Worm (Caenorhabditis elegans): Measurements from ENCODE around the gene cyp-35B1.

DNA sequence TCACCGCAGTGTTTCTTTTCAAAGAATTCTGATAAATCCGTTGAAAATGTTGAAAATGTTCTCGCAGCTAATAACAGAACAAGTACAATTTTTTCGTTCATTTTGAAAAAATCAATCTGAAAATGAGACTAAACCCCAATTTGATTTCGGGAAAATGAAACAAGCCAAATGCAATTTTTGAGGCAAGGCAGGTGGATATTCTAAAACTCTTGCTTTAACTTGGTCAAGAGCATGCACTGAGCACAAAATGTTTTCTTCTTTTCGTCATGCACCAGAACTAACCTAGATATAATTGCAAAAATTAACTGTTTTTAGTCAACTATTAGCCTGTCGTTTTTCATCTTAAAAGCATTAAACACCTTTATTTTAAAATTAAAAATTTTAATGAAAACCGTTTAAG, 38.7 kb upstream of the cyp-35B1 start, which contains the start of gene irld-22:
- TF ChIP-seq lin-13 (GFP tag; optimal IDR thresholded peaks at IDR 0.05) (no peak), aly-2 (tag; optimal IDR thresholded peaks at IDR 0.05) (no peak), ama-1 (optimal IDR thresholded peaks at IDR 0.05) (no peak), ZK337.2 (GFP tag; IDR thresholded peaks at IDR 0.05) (no peak), snpc-4 (tag; optimal IDR thresholded peaks at IDR 0.05) (no peak), fos-1 (tag; optimal IDR thresholded peaks at IDR 0.05) (no peak), pqm-1 (tag; optimal IDR thresholded peaks at IDR 0.05) (no peak), nhr-237 (tag; optimal IDR thresholded peaks at IDR 0.05) (no peak), duxl-1 (tag; optimal IDR thresholded peaks at IDR 0.05; ENCODE audit: poor library complexity) (no peak), dve-1 (tag; optimal IDR thresholded peaks at IDR 0.05; ENCODE audit: insufficient read depth) (no peak), F26F4.8 (GFP tag; conservative IDR thresholded peaks at IDR 0.05) (no peak), nhr-25 (tag; optimal IDR thresholded peaks at IDR 0.05; ENCODE audit: borderline replicate concordance, insufficient read depth) (no peak)

All from whole organism, L4 larva.